Fruit fly (Drosophila melanogaster) whole organism, adult: ENCODE results near the gene CG13461.

Experiments used
- CG11617 ChIP-seq: fragments of 200-800 bp; sonication (Bioruptor generic); optimal IDR thresholded peaks from 2 replicates; lab custom pipeline; 2017; ENCODE audit warnings: mild to moderate bottlenecking, missing biosample characterization, missing genetic modification reagents, missing genetic modification characterization
- CG12768 ChIP-seq: fragments of 200-800 bp; sonication (Bioruptor generic); optimal IDR thresholded peaks from 2 replicates; lab custom pipeline; 2017; ENCODE audit warnings: missing biosample characterization, missing genetic modification characterization, mild to moderate bottlenecking, moderate library complexity, missing genetic modification reagents
- CG14711 ChIP-seq: fragments of 200-800 bp; sonication (Bioruptor generic); optimal IDR thresholded peaks from 2 replicates; lab custom pipeline; 2018; ENCODE audit warnings: missing biosample characterization, mild to moderate bottlenecking, missing genetic modification characterization, moderate library complexity
- CG1620 ChIP-seq: fragments of 200-800 bp; sonication (Bioruptor generic); optimal IDR thresholded peaks from 2 replicates; lab custom pipeline; 2016; ENCODE audit warnings: missing biosample characterization, missing genetic modification characterization
- CG33017 ChIP-seq: fragments of 200-800 bp; sonication (Bioruptor generic); optimal IDR thresholded peaks from 2 replicates; lab custom pipeline; 2018; ENCODE audit warnings: missing biosample characterization, mild to moderate bottlenecking, missing genetic modification characterization, moderate library complexity
- CG5204 ChIP-seq: fragments of 200-800 bp; sonication (Bioruptor generic); optimal IDR thresholded peaks from 2 replicates; lab custom pipeline; 2016; ENCODE audit warnings: missing biosample characterization, missing genetic modification characterization
- CG7045 ChIP-seq: fragments of 200-800 bp; sonication (Bioruptor generic); optimal IDR thresholded peaks from 2 replicates; lab custom pipeline; 2017; ENCODE audit warnings: missing biosample characterization, mild to moderate bottlenecking, missing genetic modification characterization
- CG7101 ChIP-seq: fragments of 200-800 bp; sonication (Bioruptor generic); optimal IDR thresholded peaks from 2 replicates; lab custom pipeline; 2018; ENCODE audit warnings: missing biosample characterization, mild to moderate bottlenecking, missing genetic modification characterization, moderate library complexity
- Clk ChIP-seq: fragments of 200-800 bp; sonication (Bioruptor generic); optimal IDR thresholded peaks from 2 replicates; lab custom pipeline; 2017; ENCODE audit warnings: missing biosample characterization, missing genetic modification characterization
- Crg-1 ChIP-seq: fragments of 200-800 bp; sonication (Bioruptor generic); optimal IDR thresholded peaks from 2 replicates; lab custom pipeline; 2016; ENCODE audit warnings: missing biosample characterization, missing genetic modification characterization
- Hr96 ChIP-seq: fragments of 200-800 bp; sonication (Bioruptor generic); optimal IDR thresholded peaks from 2 replicates; lab custom pipeline; 2016; ENCODE audit warnings: missing biosample characterization, missing genetic modification characterization
- Mnt ChIP-seq: fragments of 200-800 bp; sonication (Bioruptor generic); optimal IDR thresholded peaks from 2 replicates; lab custom pipeline; 2016; ENCODE audit warnings: missing biosample characterization, mild to moderate bottlenecking, missing genetic modification characterization
- bab1 ChIP-seq: fragments of 200-800 bp; sonication (Bioruptor generic); optimal IDR thresholded peaks from 3 replicates; lab custom pipeline; 2019; ENCODE audit warnings: missing biosample characterization, mild to moderate bottlenecking, missing genetic modification characterization, moderate library complexity
- cic ChIP-seq: fragments of 200-800 bp; sonication (Bioruptor generic); optimal IDR thresholded peaks from 2 replicates; lab custom pipeline; 2017; ENCODE audit warnings: missing biosample characterization, mild to moderate bottlenecking, missing genetic modification characterization, moderate library complexity
- cnc ChIP-seq, 2 experiments: fragments of >200 bp; optimal IDR thresholded peaks; 2 replicates each; lab custom pipeline; 2017
- kay ChIP-seq: fragments of 200-800 bp; sonication (Bioruptor generic); peaks from one replicate; lab custom pipeline; 2016; ENCODE audit warnings: missing biosample characterization, missing genetic modification characterization, borderline replicate concordance
- ovo ChIP-seq: fragments of 200-800 bp; sonication (Bioruptor generic); optimal IDR thresholded peaks from 2 replicates; lab custom pipeline; 2016; ENCODE audit warnings: missing biosample characterization, missing genetic modification characterization
- pad ChIP-seq: fragments of 200-800 bp; sonication (Bioruptor generic); optimal IDR thresholded peaks from 3 replicates; lab custom pipeline; 2017; ENCODE audit warnings: missing biosample characterization, missing genetic modification characterization, mild to moderate bottlenecking, moderate library complexity, missing genetic modification reagents
- tj ChIP-seq: fragments of 200-800 bp; sonication (Bioruptor generic); optimal IDR thresholded peaks from 3 replicates; lab custom pipeline; 2017; ENCODE audit warnings: missing biosample characterization, mild to moderate bottlenecking, missing genetic modification characterization, moderate library complexity
- toe ChIP-seq: fragments of 200-800 bp; sonication (Bioruptor generic); optimal IDR thresholded peaks from 2 replicates; lab custom pipeline; 2016; ENCODE audit warnings: missing biosample characterization, missing genetic modification characterization

CG13461 gene

dm6 chr3L:15035585-15035984, 16.7 kb downstream of the CG13461 start:
- TF ChIP-seq pad (GFP tag; lab: Kevin White, UChicago) (no peak), Hr96 (GFP tag; lab: Kevin White, UChicago) (no peak), cnc (optimal IDR thresholded peaks at IDR 0.05; lab: Kevin White, UChicago) (no peak), cic (GFP tag; lab: Kevin White, UChicago) (no peak), CG7101 (tag; lab: Kevin White, UChicago) (no peak), CG14711 (no peak), CG12768 (GFP tag; lab: Kevin White, UChicago) (no peak), CG11617 (GFP tag; lab: Kevin White, UChicago) (no peak), Mnt (no peak), ovo (GFP tag; lab: Kevin White, UChicago) (no peak), CG33017 (no peak), CG5204 (GFP tag; lab: Kevin White, UChicago) (no peak), toe (GFP tag; lab: Kevin White, UChicago) (no peak), CG1620 (no peak), bab1 (no peak), CG7045 (no peak), Clk (GFP tag; lab: Kevin White, UChicago) (no peak)

dm6 chr3L:15034714-15035076, 17.6 kb downstream of the CG13461 start:
- TF ChIP-seq Clk (GFP tag; lab: Kevin White, UChicago) = no peak
- TF ChIP-seq kay = no peak
- no peak for TF ChIP-seq CG5204 (GFP tag; lab: Kevin White, UChicago)
- no peak for TF ChIP-seq CG33017
- no peak for TF ChIP-seq CG7045
- no peak for TF ChIP-seq Hr96 (GFP tag; lab: Kevin White, UChicago)
- TF ChIP-seq CG1620 = no peak
- TF ChIP-seq CG12768 (GFP tag; lab: Kevin White, UChicago) = no peak
- TF ChIP-seq CG14711 = no peak
- TF ChIP-seq Mnt = no peak
- TF ChIP-seq Crg-1 = no peak
- no peak for TF ChIP-seq ovo (GFP tag; lab: Kevin White, UChicago)

DNA sequence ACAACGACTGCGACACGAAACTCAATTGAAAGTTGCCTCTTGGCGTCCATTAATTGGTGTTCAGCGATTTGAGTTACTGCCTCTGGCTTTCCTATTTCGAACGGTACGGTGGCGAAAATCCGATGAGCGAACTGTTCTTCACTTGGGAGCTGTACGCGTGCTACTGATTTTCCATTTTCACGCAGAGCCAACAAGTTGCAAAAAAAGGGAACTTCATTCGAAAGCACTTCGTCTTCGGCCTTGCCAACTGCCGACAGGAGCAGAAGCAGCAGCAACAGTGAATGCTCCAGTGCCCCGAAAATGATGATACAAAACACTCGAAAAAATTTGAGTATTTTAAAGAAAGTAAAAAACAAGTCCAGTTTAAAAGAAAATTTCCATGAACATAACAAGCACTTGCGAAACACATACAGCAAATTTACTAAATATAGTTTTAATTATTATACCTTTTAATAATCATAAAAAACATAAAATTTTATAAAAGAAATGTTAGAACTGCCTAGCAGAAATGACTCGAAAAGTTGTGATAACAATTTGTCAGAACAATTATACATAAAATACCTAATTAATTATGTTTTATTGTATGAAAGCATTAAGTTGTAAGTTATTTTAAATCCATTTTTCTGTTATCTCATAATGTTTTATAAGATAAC, 18.1 kb downstream of the CG13461 start:
- TF ChIP-seq CG11617 (GFP tag; lab: Kevin White, UChicago) = no peak
- TF ChIP-seq CG33017 = no peak
- TF ChIP-seq toe (GFP tag; lab: Kevin White, UChicago) = no peak
- TF ChIP-seq Mnt = no peak
- TF ChIP-seq pad (GFP tag; lab: Kevin White, UChicago) = no peak
- TF ChIP-seq CG5204 (GFP tag; lab: Kevin White, UChicago) = no peak
- no peak for TF ChIP-seq CG12768 (GFP tag; lab: Kevin White, UChicago)
- TF ChIP-seq Hr96 (GFP tag; lab: Kevin White, UChicago) = no peak
- no peak for TF ChIP-seq Crg-1
- TF ChIP-seq tj (GFP tag; lab: Kevin White, UChicago) = no peak
- no peak for TF ChIP-seq CG1620
- no peak for TF ChIP-seq ovo (GFP tag; lab: Kevin White, UChicago)

DNA sequence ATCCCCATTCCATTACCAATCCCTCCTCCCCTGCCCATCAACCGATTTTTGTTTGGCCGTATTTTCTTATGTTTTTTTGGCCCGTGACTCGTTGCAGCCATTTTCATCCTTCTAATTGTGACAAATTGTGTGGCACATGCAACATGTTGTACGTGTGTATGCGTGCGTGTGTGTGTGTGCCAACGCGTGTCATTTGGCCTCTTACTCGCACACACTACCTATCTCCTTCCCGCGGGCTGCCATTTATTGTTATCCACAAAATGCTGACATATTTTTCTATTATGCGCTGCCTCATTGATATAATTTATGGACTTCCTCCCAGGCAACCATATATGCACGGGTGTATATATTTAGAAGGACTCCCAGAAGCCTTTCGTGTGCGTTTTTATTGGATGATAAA, 20.5 kb downstream of the CG13461 start:
- TF ChIP-seq kay = no peak
- TF ChIP-seq toe (GFP tag; lab: Kevin White, UChicago) = no peak
- no peak for TF ChIP-seq cic (GFP tag; lab: Kevin White, UChicago)
- no peak for TF ChIP-seq bab1
- no peak for TF ChIP-seq CG33017
- TF ChIP-seq pad (GFP tag; lab: Kevin White, UChicago) = no peak
- TF ChIP-seq Mnt = no peak
- TF ChIP-seq Hr96 (GFP tag; lab: Kevin White, UChicago) = no peak
- TF ChIP-seq CG5204 (GFP tag; lab: Kevin White, UChicago) = no peak
- TF ChIP-seq tj (GFP tag; lab: Kevin White, UChicago) = no peak
- no peak for TF ChIP-seq CG12768 (GFP tag; lab: Kevin White, UChicago)
- no peak for TF ChIP-seq CG14711
- TF ChIP-seq CG7045 = no peak
- TF ChIP-seq cnc (optimal IDR thresholded peaks at IDR 0.05; lab: Kevin White, UChicago) = no peak
- TF ChIP-seq CG7101 (tag; lab: Kevin White, UChicago) = no peak
- TF ChIP-seq CG11617 (GFP tag; lab: Kevin White, UChicago) = no peak
- TF ChIP-seq Crg-1 = no peak
- TF ChIP-seq CG1620 = no peak
- TF ChIP-seq Clk (GFP tag; lab: Kevin White, UChicago) = no peak

dm6 chr3L:15023192-15023591, 29.1 kb downstream of the CG13461 start, which contains the start of gene CG32148:
Gene CG32148, plus strand, starts transcription at chr3L:15023492.
- TF ChIP-seq Crg-1 (no peak), ovo (GFP tag; lab: Kevin White, UChicago) (no peak), kay (no peak), cic (GFP tag; lab: Kevin White, UChicago) (no peak), CG1620 (no peak), pad (GFP tag; lab: Kevin White, UChicago) (no peak)

DNA sequence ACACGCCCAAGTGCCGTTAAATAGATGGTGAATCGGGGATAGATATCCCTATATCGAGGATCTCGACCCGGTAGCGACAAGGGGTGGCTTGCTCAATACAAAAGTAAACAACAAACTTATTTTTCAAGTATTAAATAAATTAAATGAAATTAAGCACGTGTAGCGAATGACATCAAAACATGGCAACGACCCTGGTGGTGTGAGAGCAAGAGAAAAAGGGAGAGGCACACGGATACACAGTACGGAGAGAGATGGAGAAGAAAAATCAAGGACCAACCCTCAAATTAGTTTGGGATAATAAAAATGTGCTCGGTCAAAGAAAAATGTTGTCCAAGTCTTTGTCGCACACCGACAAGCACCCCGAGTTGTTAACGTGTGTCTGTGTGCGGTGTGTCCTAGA, 31.3 kb downstream of the CG13461 start:
- no peak for TF ChIP-seq CG11617 (GFP tag; lab: Kevin White, UChicago)
- TF ChIP-seq pad (GFP tag; lab: Kevin White, UChicago) = no peak
- no peak for TF ChIP-seq toe (GFP tag; lab: Kevin White, UChicago)
- TF ChIP-seq cnc (optimal IDR thresholded peaks at IDR 0.05; lab: Kevin White, UChicago) = no peak
- no peak for TF ChIP-seq CG5204 (GFP tag; lab: Kevin White, UChicago)
- TF ChIP-seq tj (GFP tag; lab: Kevin White, UChicago) = no peak
- no peak for TF ChIP-seq Mnt
- TF ChIP-seq CG7045 = no peak
- TF ChIP-seq Clk (GFP tag; lab: Kevin White, UChicago) = no peak
- TF ChIP-seq CG33017 = no peak
- TF ChIP-seq Hr96 (GFP tag; lab: Kevin White, UChicago) = no peak
